Worm (Caenorhabditis elegans): Measurements from ENCODE around the gene dsl-4.
A peak's percentile ranks its signal among the peaks of the same experiment; 100 is the strongest.

Gene dsl-4

DNA sequence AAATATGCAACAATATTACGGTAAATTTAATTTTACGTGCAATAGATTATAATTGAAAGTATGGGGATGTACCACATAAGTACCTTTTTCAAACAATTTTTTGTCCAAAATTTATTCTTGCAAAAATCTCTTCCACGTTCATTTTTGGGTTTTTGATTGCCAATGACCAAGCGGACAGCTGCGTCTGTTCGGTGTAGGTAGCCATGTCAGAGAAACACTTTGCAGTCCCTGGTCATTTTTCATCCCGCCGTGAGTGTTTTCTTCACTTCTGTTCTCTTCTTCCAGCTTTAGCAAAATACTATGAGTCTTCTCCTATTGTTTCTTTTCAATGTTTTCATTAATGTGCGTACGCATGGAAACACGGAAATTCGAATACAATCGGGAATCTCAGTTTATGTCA, at the start of gene dsl-4:
Gene dsl-4 (plus strand): TSS at position 301 of the 400 bp plus-strand sequence.
- TF ChIP-seq nhr-20 (tag; optimal IDR thresholded peaks at IDR 0.05) (no peak), skn-1 (tag; optimal IDR thresholded peaks at IDR 0.05) (no peak), unc-30 (tag; optimal IDR thresholded peaks at IDR 0.05) (no peak), blmp-1 (tag; optimal IDR thresholded peaks at IDR 0.05) (no peak), lsy-2 (tag; optimal IDR thresholded peaks at IDR 0.05) (no peak), ztf-4 (tag; optimal IDR thresholded peaks at IDR 0.05) (no peak), lin-35 (GFP tag; optimal IDR thresholded peaks at IDR 0.05) (no peak)

DNA sequence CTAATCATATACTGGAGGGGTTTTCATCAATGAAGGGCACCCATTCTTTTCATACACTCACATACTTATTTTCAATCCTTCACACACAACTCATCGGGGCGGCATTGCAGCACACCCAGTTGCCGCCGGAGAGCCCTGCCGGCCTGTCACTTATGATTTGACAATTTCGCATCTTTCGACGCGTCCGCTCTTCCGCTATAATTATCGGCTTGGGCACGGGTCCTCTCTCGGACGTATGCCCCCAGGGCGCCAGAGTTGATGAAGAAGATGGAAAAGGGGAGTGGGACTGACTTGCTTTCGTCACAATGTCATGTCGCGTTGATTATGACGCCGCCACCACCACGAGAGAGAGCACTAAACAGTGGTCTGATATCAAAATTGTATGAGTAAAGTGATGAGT, 45.8 kb upstream of the dsl-4 start:
- TF ChIP-seq mef-2 (tag; optimal IDR thresholded peaks at IDR 0.05) (no peak), nhr-237 (tag; optimal IDR thresholded peaks at IDR 0.05) (no peak), rnt-1 (tag; optimal IDR thresholded peaks at IDR 0.05) (no peak), lin-35 (GFP tag; optimal IDR thresholded peaks at IDR 0.05) (no peak), zip-4 (GFP tag; optimal IDR thresholded peaks at IDR 0.05) (no peak), nhr-76 (tag; optimal IDR thresholded peaks at IDR 0.05) (no peak), nhr-71 (tag; optimal IDR thresholded peaks at IDR 0.05) (peak; percentile 25), tlp-1 (tag; optimal IDR thresholded peaks at IDR 0.05) (no peak), elt-3 (tag; optimal IDR thresholded peaks at IDR 0.05) (no peak), efl-1 (optimal IDR thresholded peaks at IDR 0.05) (no peak), efl-1 (GFP tag; optimal IDR thresholded peaks at IDR 0.05 in 1 of 2) (no peak), efl-3 (GFP tag; optimal IDR thresholded peaks at IDR 0.05) (no peak), fos-1 (tag; optimal IDR thresholded peaks at IDR 0.05) (no peak), skn-1 (tag; optimal IDR thresholded peaks at IDR 0.05) (no peak), egl-27 (tag; optimal IDR thresholded peaks at IDR 0.05) (no peak), ces-1 (GFP tag; optimal IDR thresholded peaks at IDR 0.05) (no peak), hlh-4 (tag; optimal IDR thresholded peaks at IDR 0.05) (no peak), sup-37 (GFP tag; optimal IDR thresholded peaks at IDR 0.05) (no peak), pag-3 (tag; optimal IDR thresholded peaks at IDR 0.05; ENCODE audit: borderline replicate concordance, insufficient read depth) (no peak), lin-14 (GFP tag; optimal IDR thresholded peaks at IDR 0.05) (peak; percentile 75), jun-1 (tag; optimal IDR thresholded peaks at IDR 0.05) (no peak), ceh-8 (GFP tag; optimal IDR thresholded peaks at IDR 0.05) (peak; percentile 61), ztf-4 (tag; optimal IDR thresholded peaks at IDR 0.05) (no peak)

ce11 chrX:14047609-14048008, 42.6 kb upstream of the dsl-4 start:
- TF ChIP-seq unc-130 (tag; optimal IDR thresholded peaks at IDR 0.05), result no peak
- TF ChIP-seq sptf-1 (tag; optimal IDR thresholded peaks at IDR 0.05), result no peak
- no peak for TF ChIP-seq F16B12.6 (tag; optimal IDR thresholded peaks at IDR 0.05)
- TF ChIP-seq pax-3 (tag; optimal IDR thresholded peaks at IDR 0.05), result no peak
- peak; percentile 74 for TF ChIP-seq fkh-10 (GFP tag; optimal IDR thresholded peaks at IDR 0.05)
- no peak for TF ChIP-seq alr-1 (tag; optimal IDR thresholded peaks at IDR 0.05; ENCODE audit: borderline replicate concordance)
- no peak for TF ChIP-seq egl-27 (tag; optimal IDR thresholded peaks at IDR 0.05)
- no peak for TF ChIP-seq blmp-1 (tag; optimal IDR thresholded peaks at IDR 0.05)
- TF ChIP-seq pqm-1 (tag; optimal IDR thresholded peaks at IDR 0.05), result no peak
- no peak for TF ChIP-seq swsn-7 (tag; optimal IDR thresholded peaks at IDR 0.05)
- peak; percentile 34 for TF ChIP-seq ceh-8 (GFP tag; optimal IDR thresholded peaks at IDR 0.05)
- TF ChIP-seq ceh-63 (GFP tag; optimal IDR thresholded peaks at IDR 0.05), result no peak
- peak; percentile 55 for TF ChIP-seq lin-14 (GFP tag; optimal IDR thresholded peaks at IDR 0.05)
- TF ChIP-seq nhr-76 (tag; optimal IDR thresholded peaks at IDR 0.05), result no peak
- no peak for TF ChIP-seq ama-1 (optimal IDR thresholded peaks at IDR 0.05)
- TF ChIP-seq ztf-4 (tag; optimal IDR thresholded peaks at IDR 0.05), result no peak
- no peak for TF ChIP-seq zag-1 (tag; optimal IDR thresholded peaks at IDR 0.05)

ce11 chrX:14049235-14049634, 41.0 kb upstream of the dsl-4 start, which contains the start of gene dyc-1:
Gene dyc-1, plus strand, starts transcription at chrX:14049535.
- TF ChIP-seq hpl-2 (GFP tag; optimal IDR thresholded peaks at IDR 0.05), result no peak
- TF ChIP-seq fkh-10 (GFP tag; optimal IDR thresholded peaks at IDR 0.05), result peak; percentile 15
- no peak for TF ChIP-seq aha-1 (tag; optimal IDR thresholded peaks at IDR 0.05)
- no peak for TF ChIP-seq tlp-1 (tag; optimal IDR thresholded peaks at IDR 0.05)
- no peak for TF ChIP-seq nhr-237 (tag; optimal IDR thresholded peaks at IDR 0.05)
- TF ChIP-seq isw-1 (GFP tag; IDR thresholded peaks at IDR 0.05), result no peak
